Worm (Caenorhabditis elegans) whole organism, young adult: ENCODE measurements around the gene sri-47.

Experiments used
- F33H1.4 ChIP-seq: fragments of 200-800 bp; sonication (Bioruptor generic); IDR thresholded peaks from 2 replicates; pipeline ENCODE4 v1.3.6; 2022; ENCODE audit warnings: missing genetic modification reagents, missing genetic modification characterization, missing compliant biosample characterization
- akir-1 ChIP-seq: fragments of 200-800 bp; sonication (Bioruptor generic); optimal IDR thresholded peaks from 2 replicates; lab custom pipeline; 2018; ENCODE audit warnings: mild to moderate bottlenecking, missing genetic modification characterization, moderate library complexity, missing compliant biosample characterization
- ama-1 ChIP-seq, 3 experiments: fragments of 150-350 bp in 1 of 3; sonication (generic microtip) in 2 of 3; optimal IDR thresholded peaks; 2 replicates each; lab custom pipeline; 2014 to 2018; ENCODE audit warnings: missing biosample characterization in 2 of 3, missing genetic modification characterization in 2 of 3, missing genetic modification reagents in 2 of 3
- lin-35 ChIP-seq, 3 experiments: fragments of 150-350 bp in 2 of 3; sonication (generic microtip) in 1 of 3; optimal IDR thresholded peaks; 2 replicates each; lab custom pipeline; 2014 to 2018; ENCODE audit warnings: missing biosample characterization in 3 of 3, missing genetic modification characterization in 3 of 3, missing genetic modification reagents in 3 of 3
- lin-54 ChIP-seq: fragments of 200-800 bp; sonication (Bioruptor generic); optimal IDR thresholded peaks from 2 replicates; lab custom pipeline; 2018; ENCODE audit warnings: mild to moderate bottlenecking, missing genetic modification characterization, missing compliant biosample characterization
- madf-3 ChIP-seq: fragments of 200-800 bp; sonication (Bioruptor generic); IDR thresholded peaks from 2 replicates; pipeline ENCODE4 v1.3.6; 2022; ENCODE audit warnings: missing genetic modification reagents, missing genetic modification characterization, missing compliant biosample characterization
- pbrm-1 ChIP-seq: fragments of 200-800 bp; sonication (Bioruptor generic); IDR thresholded peaks from 2 replicates; pipeline ENCODE4 v1.3.6; 2022; ENCODE audit warnings: missing genetic modification reagents, missing genetic modification characterization, missing compliant biosample characterization
- tbx-9 ChIP-seq: sonication (generic microtip); optimal IDR thresholded peaks from 2 replicates; lab custom pipeline; 2016; ENCODE audit warnings: borderline replicate concordance, missing genetic modification characterization, inconsistent platforms, missing compliant biosample characterization

- TF ChIP-seq ama-1 (optimal IDR thresholded peaks at IDR 0.05; lab: Kevin White, UChicago) (no peak), ama-1 (GFP tag; optimal IDR thresholded peaks at IDR 0.05; lab: Kevin White, UChicago) (no peak), lin-54 (GFP tag; lab: Kevin White, UChicago) (no peak), akir-1 (no peak), pbrm-1 (GFP tag; lab: Robert Waterston, UW) (no peak), madf-3 (GFP tag; lab: Robert Waterston, UW) (no peak), F33H1.4 (no peak), tbx-9 (tag; lab: Kevin White, UChicago) (no peak), lin-35 (GFP tag; optimal IDR thresholded peaks at IDR 0.05; lab: Kevin White, UChicago) (no peak)
Observed at ce11 chrII:2707872-2708271, 51.2 kb downstream of the sri-47 start, which contains the start of gene Y47G7B.2.
